Fruit fly (Drosophila melanogaster): Measurements from ENCODE around the gene CG15812.

CG15812 gene

DNA sequence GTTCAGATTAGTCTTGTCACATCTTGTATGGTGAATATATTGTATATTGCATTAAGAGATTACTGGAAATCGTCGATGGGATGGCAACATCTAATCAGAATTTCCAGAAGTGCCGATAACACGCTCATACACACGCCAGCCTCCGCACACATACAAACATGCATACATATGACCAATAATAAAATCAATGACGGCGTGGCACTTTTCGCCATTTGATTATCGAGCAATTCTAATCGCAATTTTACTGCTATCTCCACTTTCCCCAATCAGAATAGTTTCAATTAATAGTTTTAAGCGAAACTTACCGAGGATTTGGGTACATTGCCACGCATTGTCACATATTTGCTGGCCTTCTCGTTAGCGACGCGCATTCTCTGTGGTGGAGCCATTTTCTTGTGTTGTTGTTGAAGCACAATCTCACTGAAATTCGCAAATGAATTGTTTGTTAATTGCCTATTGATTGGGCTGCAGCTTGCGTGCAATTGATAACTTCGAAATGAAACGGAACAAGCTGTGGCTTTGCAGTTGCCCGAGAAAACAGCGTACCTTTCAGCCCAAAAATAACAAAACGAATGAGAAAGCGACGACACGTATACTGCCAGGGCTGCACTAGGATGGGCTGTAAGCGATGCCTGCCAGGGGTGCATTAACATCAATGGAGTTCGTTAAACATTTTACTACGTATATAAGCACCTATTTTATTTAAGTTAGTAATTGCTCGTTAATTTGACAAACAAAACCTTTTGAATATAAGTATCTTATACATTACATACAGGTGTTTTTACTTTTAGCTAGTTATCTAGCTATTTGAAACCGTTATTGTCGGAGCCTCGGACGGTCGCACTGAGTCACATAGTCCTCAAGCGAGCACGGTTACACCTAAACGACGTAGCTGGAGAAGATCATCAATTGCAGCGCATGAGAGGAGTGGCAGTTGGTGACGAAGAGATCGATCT is 38.9 kb downstream of the CG15812 start, which contains the start of the genes CG32276 and gry (continued):
- TF ChIP-seq dpn (GFP tag; optimal IDR thresholded peaks at IDR 0.05) (peak; percentile 76 to 81), CG10959 (GFP tag; IDR thresholded peaks at IDR 0.05) (peak; percentile 43; the same call in 1 of the 2 replicates), nom (GFP tag; optimal IDR thresholded peaks at IDR 0.05) (peak; percentile 84), CrebB (tag; optimal IDR thresholded peaks at IDR 0.05) (peak; percentile 67), GATAe (GFP tag; conservative IDR thresholded peaks at IDR 0.05) (no peak), dmrt99B (tag; optimal IDR thresholded peaks at IDR 0.05) (no peak), tio (GFP tag; optimal IDR thresholded peaks at IDR 0.05) (no peak), Usf (GFP tag; optimal IDR thresholded peaks at IDR 0.05) (peak; percentile 11), CG17912 (GFP tag; optimal IDR thresholded peaks at IDR 0.05) (peak; percentile 7), CG15514 (GFP tag; optimal IDR thresholded peaks at IDR 0.05) (peak; percentile 91), ewg (GFP tag; optimal IDR thresholded peaks at IDR 0.05) (peak; percentile 72), CG12219 (GFP tag; optimal IDR thresholded peaks at IDR 0.05) (peak; percentile 51), gro (GFP tag; optimal IDR thresholded peaks at IDR 0.05) (no peak), rib (GFP tag; IDR thresholded peaks at IDR 0.05) (no peak), pho (GFP tag; optimal IDR thresholded peaks at IDR 0.05) (peak; percentile 79), her (GFP tag; optimal IDR thresholded peaks at IDR 0.05) (peak; percentile 71), Dad (GFP tag; optimal IDR thresholded peaks at IDR 0.05) (peak; percentile 68), shn (GFP tag; optimal IDR thresholded peaks at IDR 0.05) (peak; percentile 65), E2f2 (GFP tag; IDR thresholded peaks at IDR 0.05) (peak; percentile 53), odd (GFP tag; optimal IDR thresholded peaks at IDR 0.05) (no peak), slp2 (GFP tag; optimal IDR thresholded peaks at IDR 0.05) (peak; percentile 67), tgo (GFP tag; IDR thresholded peaks at IDR 0.05) (peak; percentile 73), CoRest (tag; optimal IDR thresholded peaks at IDR 0.05) (peak; percentile 78), dysf (GFP tag; IDR thresholded peaks at IDR 0.05) (peak; percentile 74), sens-2 (GFP tag; IDR thresholded peaks at IDR 0.05) (peak; percentile 55; the same call in 1 of the 2 replicates), CG7839 (tag; optimal IDR thresholded peaks at IDR 0.05) (no peak), disco-r (GFP tag; optimal IDR thresholded peaks at IDR 0.05) (peak; percentile 80), ATbp (GFP tag; optimal IDR thresholded peaks at IDR 0.05) (no peak), tin (GFP tag; optimal IDR thresholded peaks at IDR 0.05) (peak; percentile 85), vnd (GFP tag; IDR thresholded peaks at IDR 0.05; ENCODE audit: partially characterized antibody) (no peak), z (GFP tag; IDR thresholded peaks at IDR 0.05) (0 out of 3 replicates have a peak, but pooled peaks have one; percentile 34), Nf-YC (tag; optimal IDR thresholded peaks at IDR 0.05) (no peak), Optix (GFP tag; IDR thresholded peaks at IDR 0.05) (peak; percentile 60; the same call in 2 of the 3 replicates), fru (optimal IDR thresholded peaks at IDR 0.05) (no peak), nau (GFP tag; optimal IDR thresholded peaks at IDR 0.05) (no peak), CG10979 (tag; optimal IDR thresholded peaks at IDR 0.05) (peak; percentile 71), ems (GFP tag; optimal IDR thresholded peaks at IDR 0.05) (peak; percentile 83), CG13287 (GFP tag; IDR thresholded peaks at IDR 0.05; ENCODE audit: partially characterized antibody) (peak; percentile 63; the same call in 1 of the 2 replicates), pb (GFP tag; optimal IDR thresholded peaks at IDR 0.05) (peak; percentile 36), stc (GFP tag; IDR thresholded peaks at IDR 0.05) (peak; percentile 62), jumu (GFP tag; optimal IDR thresholded peaks at IDR 0.05) (peak; percentile 88), CG3281 (GFP tag; optimal IDR thresholded peaks at IDR 0.05) (peak; percentile 83), CG7786 (GFP tag; optimal IDR thresholded peaks at IDR 0.05) (peak; percentile 71), NC2β (GFP tag; optimal IDR thresholded peaks at IDR 0.05) (peak; percentile 84), Nf-YB (GFP tag; optimal IDR thresholded peaks at IDR 0.05) (peak; percentile 42), gsb-n (tag; optimal IDR thresholded peaks at IDR 0.05) (no peak), Doc2 (GFP tag; IDR thresholded peaks at IDR 0.05) (no peak), YL-1 (GFP tag; optimal IDR thresholded peaks at IDR 0.05) (peak; percentile 93), CG31224 (GFP tag; IDR thresholded peaks at IDR 0.05) (peak; percentile 66)
